Fruit fly (Drosophila melanogaster) whole organism, embryonic: ENCODE results near the gene phol.

Experiments used
- Atf-2 ChIP-seq: fragments of 200-800 bp; sonication (Bioruptor generic); optimal IDR thresholded peaks from 2 replicates; lab custom pipeline; 2016; ENCODE audit warnings: missing biosample characterization, missing genetic modification characterization
- CG1024 ChIP-seq: fragments of 200-800 bp; sonication (Bioruptor generic); IDR thresholded peaks from 2 replicates; pipeline ENCODE4 v1.3.6; 2022; ENCODE audit warnings: missing biosample characterization, missing genetic modification characterization
- CG10462 ChIP-seq: fragments of 200-800 bp; sonication (Bioruptor generic); optimal IDR thresholded peaks from 2 replicates; lab custom pipeline; 2016; ENCODE audit warnings: missing biosample characterization, missing genetic modification characterization
- CG11695 ChIP-seq: fragments of 200-800 bp; sonication (Bioruptor generic); IDR thresholded peaks from 3 replicates; pipeline ENCODE4 v1.3.6; 2022; ENCODE audit warnings: missing biosample characterization, missing genetic modification characterization
- CG12744 ChIP-seq: fragments of 200-800 bp; sonication (Bioruptor generic); optimal IDR thresholded peaks from 2 replicates; lab custom pipeline; 2016; ENCODE audit warnings: missing biosample characterization, missing genetic modification characterization
- CG15601 ChIP-seq: fragments of 200-800 bp; sonication (Bioruptor generic); optimal IDR thresholded peaks from 3 replicates; lab custom pipeline; 2019; ENCODE audit warnings: missing biosample characterization, mild to moderate bottlenecking, missing genetic modification characterization, moderate library complexity
- CG1647 ChIP-seq: fragments of 200-800 bp; sonication (Bioruptor generic); optimal IDR thresholded peaks from 3 replicates; lab custom pipeline; 2016; ENCODE audit warnings: missing biosample characterization, missing genetic modification characterization
- CG16863 ChIP-seq: fragments of 200-800 bp; sonication (Bioruptor generic); optimal IDR thresholded peaks from 3 replicates; lab custom pipeline; 2016; ENCODE audit warnings: missing biosample characterization, missing genetic modification characterization
- CG17912 ChIP-seq: fragments of 200-800 bp; sonication (Bioruptor generic); optimal IDR thresholded peaks from 2 replicates; lab custom pipeline; 2018; ENCODE audit warnings: missing biosample characterization, mild to moderate bottlenecking, missing genetic modification characterization
- CG30431 ChIP-seq: fragments of 200-800 bp; sonication (Bioruptor generic); optimal IDR thresholded peaks from 2 replicates; lab custom pipeline; 2017; ENCODE audit warnings: missing biosample characterization, missing genetic modification characterization
- CG33213 ChIP-seq: fragments of 200-800 bp; sonication (Bioruptor generic); optimal IDR thresholded peaks from 3 replicates; lab custom pipeline; 2016; ENCODE audit warnings: missing biosample characterization, missing genetic modification characterization
- CG34376 ChIP-seq: fragments of 200-800 bp; sonication (Bioruptor generic); optimal IDR thresholded peaks from 2 replicates; lab custom pipeline; 2018; ENCODE audit warnings: missing biosample characterization, mild to moderate bottlenecking, missing genetic modification characterization
- CG3995 ChIP-seq: fragments of 200-800 bp; sonication (Bioruptor generic); optimal IDR thresholded peaks from 3 replicates; lab custom pipeline; 2016; ENCODE audit warnings: missing biosample characterization, missing genetic modification characterization
- CG6272 ChIP-seq: fragments of 200-800 bp; sonication (Bioruptor generic); IDR thresholded peaks from 2 replicates; pipeline ENCODE4 v1.3.6; 2022; ENCODE audit warnings: missing biosample characterization, missing genetic modification characterization
- CG7745 ChIP-seq: fragments of 200-800 bp; sonication (Bioruptor generic); optimal IDR thresholded peaks from 2 replicates; lab custom pipeline; 2018; ENCODE audit warnings: missing biosample characterization, mild to moderate bottlenecking, missing genetic modification characterization, moderate library complexity
- CG8944 ChIP-seq: fragments of 200-800 bp; sonication (Bioruptor generic); optimal IDR thresholded peaks from 3 replicates; lab custom pipeline; 2016; ENCODE audit warnings: missing biosample characterization, missing genetic modification characterization
- CG9215 ChIP-seq: fragments of 200-800 bp; sonication (Bioruptor generic); IDR thresholded peaks from 2 replicates; pipeline ENCODE4 v1.3.6; 2022; ENCODE audit warnings: missing biosample characterization, missing genetic modification characterization
- CG9727 ChIP-seq: fragments of 200-800 bp; sonication (Bioruptor generic); optimal IDR thresholded peaks from 3 replicates; lab custom pipeline; 2017; ENCODE audit warnings: missing biosample characterization, mild to moderate bottlenecking, missing genetic modification characterization
- CTCF ChIP-seq: fragments of 200-800 bp; sonication (Bioruptor generic); optimal IDR thresholded peaks from 2 replicates; lab custom pipeline; 2017; ENCODE audit warnings: missing biosample characterization, mild to moderate bottlenecking, missing genetic modification characterization, moderate library complexity
- Chrac-16 ChIP-seq: fragments of 200-800 bp; sonication (Bioruptor generic); optimal IDR thresholded peaks from 3 replicates; lab custom pipeline; 2016; ENCODE audit warnings: missing biosample characterization, missing genetic modification characterization
- HLH4C ChIP-seq: fragments of 200-800 bp; sonication (Bioruptor generic); IDR thresholded peaks from 3 replicates; pipeline ENCODE4 v1.3.6; 2022; ENCODE audit warnings: missing biosample characterization, missing genetic modification characterization; ENCODE audit not compliant: partially characterized antibody
- Jarid2 ChIP-seq: fragments of 200-800 bp; sonication (Bioruptor generic); optimal IDR thresholded peaks from 3 replicates; lab custom pipeline; 2017; ENCODE audit warnings: mild to moderate bottlenecking, missing biosample characterization, missing genetic modification reagents, missing genetic modification characterization
- Lhr ChIP-seq: fragments of 200-800 bp; sonication (Bioruptor generic); optimal IDR thresholded peaks from 3 replicates; lab custom pipeline; 2017; ENCODE audit warnings: mild to moderate bottlenecking, missing biosample characterization, missing genetic modification reagents, missing genetic modification characterization
- NC2α ChIP-seq: fragments of 200-800 bp; sonication (Bioruptor generic); optimal IDR thresholded peaks from 2 replicates; lab custom pipeline; 2016; ENCODE audit warnings: missing biosample characterization, missing genetic modification characterization
- NK7.1 ChIP-seq: fragments of 200-800 bp; sonication (Bioruptor generic); optimal IDR thresholded peaks from 3 replicates; lab custom pipeline; 2016; ENCODE audit warnings: missing biosample characterization, missing genetic modification characterization
- NfI ChIP-seq: fragments of 200-800 bp; sonication (Bioruptor generic); optimal IDR thresholded peaks from 3 replicates; lab custom pipeline; 2018; ENCODE audit warnings: missing biosample characterization, mild to moderate bottlenecking, missing genetic modification characterization, moderate library complexity
- Rfx ChIP-seq: fragments of 200-800 bp; sonication (Bioruptor generic); IDR thresholded peaks from 2 replicates; pipeline ENCODE4 v1.3.6; 2022; ENCODE audit warnings: missing biosample characterization, missing genetic modification characterization
- Trl ChIP-seq, 3 experiments: fragments of >200 bp in 2 of 3; fragments of 200-800 bp in 1 of 3; sonication (Bioruptor generic) in 1 of 3; optimal IDR thresholded peaks; 2 replicates in 1 of 3; 3 replicates in 2 of 3; lab custom pipeline; 2016 to 2017; ENCODE audit warnings: missing biosample characterization in 1 of 3, missing genetic modification characterization in 1 of 3
- Xrp1 ChIP-seq: fragments of 200-800 bp; sonication (Bioruptor generic); IDR thresholded peaks from 2 replicates; pipeline ENCODE4 v1.3.6; 2022; ENCODE audit warnings: missing biosample characterization, missing genetic modification characterization
- al ChIP-seq: fragments of 200-800 bp; sonication (Bioruptor generic); IDR thresholded peaks from 2 replicates; pipeline ENCODE4 v1.3.6; 2022; ENCODE audit warnings: missing biosample characterization, missing genetic modification characterization
- az2 ChIP-seq: fragments of 200-800 bp; sonication (Bioruptor generic); optimal IDR thresholded peaks from 3 replicates; lab custom pipeline; 2016; ENCODE audit warnings: missing biosample characterization, missing genetic modification characterization
- bbx ChIP-seq: fragments of 200-800 bp; sonication (Bioruptor generic); IDR thresholded peaks from 2 replicates; pipeline ENCODE4 v1.3.6; 2022; ENCODE audit warnings: missing biosample characterization, missing genetic modification characterization; ENCODE audit not compliant: partially characterized antibody
- br ChIP-seq: fragments of >200 bp; optimal IDR thresholded peaks from 2 replicates; lab custom pipeline; 2017
- ci ChIP-seq: fragments of 200-800 bp; sonication (Bioruptor generic); IDR thresholded peaks from 3 replicates; pipeline ENCODE4 v1.3.6; 2022; ENCODE audit warnings: missing biosample characterization, missing genetic modification characterization
- crc ChIP-seq: fragments of 200-800 bp; sonication (Bioruptor generic); optimal IDR thresholded peaks from 2 replicates; lab custom pipeline; 2016; ENCODE audit warnings: missing biosample characterization, missing genetic modification characterization
- da ChIP-seq: fragments of 200-800 bp; sonication (Bioruptor generic); optimal IDR thresholded peaks from 2 replicates; lab custom pipeline; 2016; ENCODE audit warnings: missing biosample characterization, missing genetic modification characterization
- en ChIP-seq: fragments of 200-800 bp; sonication (Bioruptor generic); optimal IDR thresholded peaks from 2 replicates; lab custom pipeline; 2016; ENCODE audit warnings: missing biosample characterization, missing genetic modification characterization
- fu2 ChIP-seq: fragments of 200-800 bp; sonication (Bioruptor generic); optimal IDR thresholded peaks from 2 replicates; lab custom pipeline; 2016; ENCODE audit warnings: missing biosample characterization, missing genetic modification characterization
- hth ChIP-seq: fragments of >200 bp; optimal IDR thresholded peaks from 2 replicates; lab custom pipeline; 2017; ENCODE audit warnings: inconsistent platforms
- ind ChIP-seq: fragments of 200-800 bp; sonication (Bioruptor generic); optimal IDR thresholded peaks from 3 replicates; lab custom pipeline; 2016; ENCODE audit warnings: missing biosample characterization, missing genetic modification characterization
- lilli ChIP-seq: fragments of 200-800 bp; sonication (Bioruptor generic); optimal IDR thresholded peaks from 3 replicates; lab custom pipeline; 2016; ENCODE audit warnings: missing biosample characterization, missing genetic modification characterization
- maf-S ChIP-seq: fragments of 200-800 bp; sonication (Bioruptor generic); optimal IDR thresholded peaks from 2 replicates; lab custom pipeline; 2016; ENCODE audit warnings: missing biosample characterization, missing genetic modification characterization
- pnt ChIP-seq: fragments of 200-800 bp; sonication (Bioruptor generic); optimal IDR thresholded peaks from 3 replicates; lab custom pipeline; 2016; ENCODE audit warnings: missing biosample characterization, missing genetic modification characterization
- ranshi ChIP-seq: fragments of 200-800 bp; sonication (Bioruptor generic); IDR thresholded peaks from 2 replicates; pipeline ENCODE4 v1.3.6; 2022; ENCODE audit warnings: missing biosample characterization, missing genetic modification characterization
- run ChIP-seq: fragments of 200-800 bp; sonication (Bioruptor generic); optimal IDR thresholded peaks from 3 replicates; lab custom pipeline; 2018; ENCODE audit warnings: missing biosample characterization, mild to moderate bottlenecking, missing genetic modification characterization
- seq ChIP-seq: fragments of 200-800 bp; sonication (Bioruptor generic); IDR thresholded peaks from 2 replicates; pipeline ENCODE4 v1.3.6; 2022; ENCODE audit warnings: missing biosample characterization, missing genetic modification characterization
- sima ChIP-seq: fragments of 200-800 bp; sonication (Bioruptor generic); optimal IDR thresholded peaks from 2 replicates; lab custom pipeline; 2016; ENCODE audit warnings: missing biosample characterization, missing genetic modification characterization
- sug ChIP-seq: fragments of 200-800 bp; optimal IDR thresholded peaks from 2 replicates; lab custom pipeline; 2019; ENCODE audit warnings: missing biosample characterization, mild to moderate bottlenecking, missing genetic modification characterization, moderate library complexity
- toy ChIP-seq: fragments of 200-800 bp; sonication (Bioruptor generic); IDR thresholded peaks from 2 replicates; pipeline ENCODE4 v1.3.6; 2022; ENCODE audit warnings: missing biosample characterization, missing genetic modification characterization
- trem ChIP-seq: fragments of 200-800 bp; optimal IDR thresholded peaks from 3 replicates; lab custom pipeline; 2019; ENCODE audit warnings: missing biosample characterization, mild to moderate bottlenecking, missing genetic modification characterization, moderate library complexity
- wor ChIP-seq: fragments of 200-800 bp; sonication (Bioruptor generic); IDR thresholded peaks from 2 replicates; pipeline ENCODE4 v1.3.6; 2022; ENCODE audit warnings: missing biosample characterization, missing genetic modification characterization
- zen ChIP-seq: fragments of 200-800 bp; sonication (Bioruptor generic); optimal IDR thresholded peaks from 3 replicates; lab custom pipeline; 2018; ENCODE audit warnings: missing biosample characterization, mild to moderate bottlenecking, missing genetic modification characterization, moderate library complexity

Gene phol

dm6 chr3L:9457619-9458092 lies 1.6 kb upstream of the phol start, which contains the start of gene CG3437 (continued):
- peak; percentile 100 for TF ChIP-seq Xrp1 (GFP tag; lab: Robert Waterston, UW)
- peak; percentile 100 for TF ChIP-seq ci
- TF ChIP-seq Lhr (GFP tag; lab: Kevin White, UChicago), result peak; percentile 95
- peak; percentile 95 for TF ChIP-seq CG17912 (GFP tag; lab: Kevin White, UChicago)
- peak; percentile 98 for TF ChIP-seq CG9727 (GFP tag; lab: Kevin White, UChicago)
- TF ChIP-seq lilli, result peak; percentile 99
- peak; percentile 99 for TF ChIP-seq Jarid2 (GFP tag; lab: Kevin White, UChicago)
- TF ChIP-seq CG1024 (GFP tag; lab: Robert Waterston, UW), result peak; percentile 97
- TF ChIP-seq toy, result peak; percentile 98
- peak; percentile 99 for TF ChIP-seq seq (GFP tag; lab: Robert Waterston, UW)
- peak; percentile 99 for TF ChIP-seq zen (tag; lab: Kevin White, UChicago)
- TF ChIP-seq bbx, result 0 out of 2 replicates have a peak, but pooled peaks have one; percentile 44
- TF ChIP-seq CG10462 (GFP tag; lab: Kevin White, UChicago), result peak; percentile 97
- no peak for TF ChIP-seq br (lab: Kevin White, UChicago)
- peak; percentile 97 for TF ChIP-seq NC2α (GFP tag; lab: Kevin White, UChicago)
- peak; percentile 97 for TF ChIP-seq wor (GFP tag; lab: Robert Waterston, UW)
- peak; percentile 97 for TF ChIP-seq sug
- TF ChIP-seq ind, result peak; percentile 98
- TF ChIP-seq CTCF, result peak; percentile 76
- peak; percentile 98 for TF ChIP-seq CG12744
- TF ChIP-seq en (GFP tag; lab: Kevin White, UChicago), result peak; percentile 98
- peak; percentile 97 for TF ChIP-seq CG15601 (tag; lab: Kevin White, UChicago)
- TF ChIP-seq crc (GFP tag; lab: Kevin White, UChicago), result peak; percentile 95
- TF ChIP-seq CG6272 (GFP tag; lab: Robert Waterston, UW), result peak; percentile 99
- TF ChIP-seq CG34376, result peak; percentile 99
- TF ChIP-seq NK7.1 (GFP tag; lab: Kevin White, UChicago), result peak; percentile 98
- TF ChIP-seq pnt (GFP tag; lab: Kevin White, UChicago), result peak; percentile 99
- TF ChIP-seq sima (GFP tag; lab: Kevin White, UChicago), result peak; percentile 97
- TF ChIP-seq CG30431 (GFP tag; lab: Kevin White, UChicago), result peak; percentile 98
- TF ChIP-seq run (tag; lab: Kevin White, UChicago), result peak; percentile 94
- TF ChIP-seq Atf-2 (GFP tag; lab: Kevin White, UChicago), result peak; percentile 98
- peak; percentile 98 for TF ChIP-seq CG33213
- peak; percentile 98 for TF ChIP-seq maf-S
- TF ChIP-seq CG16863, result peak; percentile 99
- no peak for TF ChIP-seq Trl (optimal IDR thresholded peaks at IDR 0.05; lab: Kevin White, UChicago)
- TF ChIP-seq Trl (GFP tag; optimal IDR thresholded peaks at IDR 0.05; lab: Kevin White, UChicago), result peak; percentile 99
- TF ChIP-seq ranshi (GFP tag; lab: Robert Waterston, UW), result peak; percentile 99
- peak; percentile 99 for TF ChIP-seq az2 (GFP tag; lab: Kevin White, UChicago)
- peak; percentile 98 for TF ChIP-seq fu2
- 0 out of 3 replicates have a peak, but pooled peaks have one; percentile 40 for TF ChIP-seq HLH4C (GFP tag; lab: Robert Waterston, UW)
- TF ChIP-seq trem (tag; lab: Kevin White, UChicago), result peak; percentile 84
- peak; percentile 99 for TF ChIP-seq CG9215 (GFP tag; lab: Robert Waterston, UW)
- peak; percentile 87 for TF ChIP-seq CG7745 (tag; lab: Kevin White, UChicago)
- peak; percentile 99 for TF ChIP-seq al
- peak; percentile 100 for TF ChIP-seq Rfx
- TF ChIP-seq hth (lab: Kevin White, UChicago), result no peak
- TF ChIP-seq NfI (GFP tag; lab: Kevin White, UChicago), result peak; percentile 99
- TF ChIP-seq Chrac-16 (GFP tag; lab: Kevin White, UChicago), result peak; percentile 98
- peak; percentile 95 for TF ChIP-seq da (GFP tag; lab: Kevin White, UChicago)
- peak; percentile 98 for TF ChIP-seq CG1647 (GFP tag; lab: Kevin White, UChicago)
- TF ChIP-seq CG3995, result peak; percentile 82
- TF ChIP-seq CG11695, result peak; percentile 99
- TF ChIP-seq CG8944 (GFP tag; lab: Kevin White, UChicago), result peak; percentile 99
